Fruit fly (Drosophila melanogaster) whole organism, prepupa: Measurements from ENCODE around the gene CG9701.

Experiments used
- Blimp-1 ChIP-seq: fragments of 200-800 bp; sonication (Bioruptor generic); optimal IDR thresholded peaks from 3 replicates; lab custom pipeline; 2017; ENCODE audit warnings: missing biosample characterization, missing genetic modification characterization, mild to moderate bottlenecking, moderate library complexity, missing genetic modification reagents
- CG10669 ChIP-seq: fragments of 200-800 bp; sonication (Bioruptor generic); optimal IDR thresholded peaks from 3 replicates; lab custom pipeline; 2018; ENCODE audit warnings: missing biosample characterization, mild to moderate bottlenecking, missing genetic modification characterization, moderate library complexity
- CG11294 ChIP-seq: fragments of 200-800 bp; sonication (Bioruptor generic); IDR thresholded peaks from 2 replicates; pipeline ENCODE4 v1.3.6; 2022; ENCODE audit warnings: missing biosample characterization, missing genetic modification characterization
- CG11762 ChIP-seq: fragments of 200-800 bp; sonication (Bioruptor generic); optimal IDR thresholded peaks from 3 replicates; lab custom pipeline; 2016; ENCODE audit warnings: missing biosample characterization, missing genetic modification characterization; ENCODE audit not compliant: insufficient read depth
- CG11902 ChIP-seq: fragments of 200-800 bp; sonication (Bioruptor generic); optimal IDR thresholded peaks from 3 replicates; lab custom pipeline; 2016; ENCODE audit warnings: missing biosample characterization, missing genetic modification characterization
- CG15336 ChIP-seq: fragments of 200-800 bp; sonication (Bioruptor generic); IDR thresholded peaks from 2 replicates; pipeline ENCODE4 v1.3.6; 2022; ENCODE audit warnings: missing biosample characterization, missing genetic modification characterization
- CG1621 ChIP-seq: fragments of 200-800 bp; sonication (Bioruptor generic); optimal IDR thresholded peaks from 3 replicates; lab custom pipeline; 2018; ENCODE audit warnings: missing biosample characterization, mild to moderate bottlenecking, missing genetic modification characterization
- CG16779 ChIP-seq: fragments of 200-800 bp; sonication (Bioruptor generic); optimal IDR thresholded peaks from 3 replicates; lab custom pipeline; 2017; ENCODE audit warnings: missing biosample characterization, mild to moderate bottlenecking, missing genetic modification characterization
- CG31627 ChIP-seq: fragments of 200-800 bp; sonication (Bioruptor generic); optimal IDR thresholded peaks from 3 replicates; lab custom pipeline; 2016; ENCODE audit warnings: missing biosample characterization, missing genetic modification characterization
- CG32006 ChIP-seq: fragments of 200-800 bp; sonication (Bioruptor generic); optimal IDR thresholded peaks from 3 replicates; lab custom pipeline; 2017; ENCODE audit warnings: missing biosample characterization, mild to moderate bottlenecking, missing genetic modification characterization
- CG34406 ChIP-seq: fragments of 200-800 bp; sonication (Bioruptor generic); optimal IDR thresholded peaks from 3 replicates; lab custom pipeline; 2016; ENCODE audit warnings: missing biosample characterization, missing genetic modification characterization
- CG3919 ChIP-seq: fragments of 200-800 bp; sonication (Bioruptor generic); optimal IDR thresholded peaks from 3 replicates; lab custom pipeline; 2016; ENCODE audit warnings: missing biosample characterization, missing genetic modification characterization
- CG4318 ChIP-seq: fragments of 200-800 bp; sonication (Bioruptor generic); optimal IDR thresholded peaks from 3 replicates; lab custom pipeline; 2017; ENCODE audit warnings: missing biosample characterization, mild to moderate bottlenecking, missing genetic modification characterization
- CG6163 ChIP-seq: fragments of 200-800 bp; sonication (Bioruptor generic); IDR thresholded peaks from 3 replicates; pipeline ENCODE4 v1.3.6; 2022; ENCODE audit warnings: missing biosample characterization, missing genetic modification characterization
- CG6276 ChIP-seq: fragments of 200-800 bp; sonication (Bioruptor generic); optimal IDR thresholded peaks from 2 replicates; lab custom pipeline; 2017; ENCODE audit warnings: missing biosample characterization, mild to moderate bottlenecking, missing genetic modification characterization
- CG6792 ChIP-seq: fragments of 200-800 bp; sonication (Bioruptor generic); optimal IDR thresholded peaks from 3 replicates; lab custom pipeline; 2016; ENCODE audit warnings: missing biosample characterization, missing genetic modification characterization
- CG6808 ChIP-seq: fragments of 200-800 bp; sonication (Bioruptor generic); optimal IDR thresholded peaks from 3 replicates; lab custom pipeline; 2017; ENCODE audit warnings: missing biosample characterization, missing genetic modification characterization, mild to moderate bottlenecking, moderate library complexity, missing genetic modification reagents
- CG6854 ChIP-seq: fragments of 200-800 bp; sonication (Bioruptor generic); optimal IDR thresholded peaks from 2 replicates; lab custom pipeline; 2017; ENCODE audit warnings: missing biosample characterization, mild to moderate bottlenecking, missing genetic modification characterization
- CG7368 ChIP-seq: fragments of 200-800 bp; sonication (Bioruptor generic); optimal IDR thresholded peaks from 3 replicates; lab custom pipeline; 2016; ENCODE audit warnings: missing biosample characterization, missing genetic modification characterization
- CG8119 ChIP-seq: fragments of 200-800 bp; sonication (Bioruptor generic); IDR thresholded peaks from 3 replicates; pipeline ENCODE4 v1.3.6; 2022; ENCODE audit warnings: missing biosample characterization, missing genetic modification characterization
- CG8632 ChIP-seq: fragments of 200-800 bp; sonication (Bioruptor generic); optimal IDR thresholded peaks from 3 replicates; lab custom pipeline; 2016; ENCODE audit warnings: missing biosample characterization, missing genetic modification characterization
- CG9139 ChIP-seq: fragments of 200-800 bp; sonication (Bioruptor generic); optimal IDR thresholded peaks from 3 replicates; lab custom pipeline; 2017; ENCODE audit warnings: missing biosample characterization, mild to moderate bottlenecking, missing genetic modification characterization
- Eip75B ChIP-seq: fragments of 200-800 bp; sonication (Bioruptor generic); optimal IDR thresholded peaks from 3 replicates; lab custom pipeline; 2016; ENCODE audit warnings: missing biosample characterization, missing genetic modification characterization
- Eip78C ChIP-seq: fragments of 200-800 bp; sonication (Bioruptor generic); peaks from one replicate; lab custom pipeline; 2016; ENCODE audit warnings: missing biosample characterization, missing genetic modification characterization
- Eip93F ChIP-seq: fragments of 200-800 bp; sonication (Bioruptor generic); optimal IDR thresholded peaks from 2 replicates; lab custom pipeline; 2016; ENCODE audit warnings: missing biosample characterization, mild to moderate bottlenecking, missing genetic modification characterization
- Ets21C ChIP-seq: fragments of 200-800 bp; sonication (Bioruptor generic); optimal IDR thresholded peaks from 3 replicates; lab custom pipeline; 2016; ENCODE audit warnings: missing biosample characterization, missing genetic modification characterization
- Gug ChIP-seq: fragments of 200-800 bp; sonication (Bioruptor generic); IDR thresholded peaks from 2 replicates; pipeline ENCODE4 v1.3.6; 2022; ENCODE audit warnings: missing biosample characterization, missing genetic modification characterization
- Hr38 ChIP-seq: sonication (Bioruptor generic); optimal IDR thresholded peaks from 2 replicates; lab custom pipeline; 2016; ENCODE audit warnings: missing biosample characterization, missing genetic modification characterization
- Hr39 ChIP-seq: fragments of 200-800 bp; sonication (Bioruptor generic); optimal IDR thresholded peaks from 2 replicates; lab custom pipeline; 2016; ENCODE audit warnings: missing biosample characterization, missing genetic modification characterization
- Hr4 ChIP-seq: fragments of 200-800 bp; sonication (Bioruptor generic); optimal IDR thresholded peaks from 3 replicates; lab custom pipeline; 2016; ENCODE audit warnings: missing biosample characterization, missing genetic modification characterization
- Lpt ChIP-seq: fragments of 200-800 bp; sonication (Bioruptor generic); optimal IDR thresholded peaks from 3 replicates; lab custom pipeline; 2016; ENCODE audit warnings: missing biosample characterization, missing genetic modification characterization
- Met ChIP-seq: fragments of 200-800 bp; sonication (Bioruptor generic); optimal IDR thresholded peaks from 3 replicates; lab custom pipeline; 2016; ENCODE audit warnings: missing biosample characterization, missing genetic modification characterization
- OdsH ChIP-seq: fragments of 200-800 bp; sonication (Bioruptor generic); optimal IDR thresholded peaks from 3 replicates; lab custom pipeline; 2016; ENCODE audit warnings: missing biosample characterization, missing genetic modification characterization
- Sox102F ChIP-seq: fragments of 200-800 bp; sonication (Bioruptor generic); optimal IDR thresholded peaks from 2 replicates; lab custom pipeline; 2016; ENCODE audit warnings: missing biosample characterization, mild to moderate bottlenecking, missing genetic modification characterization
- Sox14 ChIP-seq: fragments of 200-800 bp; sonication (Bioruptor generic); optimal IDR thresholded peaks from 3 replicates; lab custom pipeline; 2016; ENCODE audit warnings: missing biosample characterization, missing genetic modification characterization
- Sox15 ChIP-seq: fragments of 200-800 bp; sonication (Bioruptor generic); optimal IDR thresholded peaks from 3 replicates; lab custom pipeline; 2016; ENCODE audit warnings: missing biosample characterization, missing genetic modification characterization
- achi ChIP-seq: fragments of 200-800 bp; sonication (Bioruptor generic); optimal IDR thresholded peaks from 3 replicates; lab custom pipeline; 2016; ENCODE audit warnings: missing biosample characterization, missing genetic modification characterization
- cyc ChIP-seq: fragments of 200-800 bp; sonication (Bioruptor generic); optimal IDR thresholded peaks from 3 replicates; lab custom pipeline; 2016; ENCODE audit warnings: missing biosample characterization, missing genetic modification characterization
- dac ChIP-seq: fragments of 200-800 bp; sonication (Bioruptor generic); optimal IDR thresholded peaks from 2 replicates; lab custom pipeline; 2017; ENCODE audit warnings: missing biosample characterization, mild to moderate bottlenecking, missing genetic modification characterization
- dsx ChIP-seq: fragments of 200-800 bp; optimal IDR thresholded peaks from 3 replicates; lab custom pipeline; 2019; ENCODE audit warnings: missing biosample characterization, mild to moderate bottlenecking, missing genetic modification characterization, moderate library complexity; ENCODE audit not compliant: poor library complexity, severe bottlenecking
- eg ChIP-seq: fragments of 200-800 bp; sonication (Bioruptor generic); IDR thresholded peaks from 3 replicates; pipeline ENCODE4 v1.3.6; 2022; ENCODE audit warnings: missing biosample characterization, missing genetic modification characterization
- fd59A ChIP-seq: fragments of 200-800 bp; sonication (Bioruptor generic); optimal IDR thresholded peaks from 2 replicates; lab custom pipeline; 2017; ENCODE audit warnings: missing biosample characterization, mild to moderate bottlenecking, missing genetic modification characterization, missing genetic modification reagents
- fd85E ChIP-seq: fragments of 200-800 bp; sonication (Bioruptor generic); optimal IDR thresholded peaks from 3 replicates; lab custom pipeline; 2016; ENCODE audit warnings: missing biosample characterization, missing genetic modification characterization
- lz ChIP-seq: fragments of 200-800 bp; sonication (Bioruptor generic); optimal IDR thresholded peaks from 3 replicates; lab custom pipeline; 2016; ENCODE audit warnings: missing biosample characterization, missing genetic modification characterization
- net ChIP-seq: fragments of 200-800 bp; sonication (Bioruptor generic); optimal IDR thresholded peaks from 3 replicates; lab custom pipeline; 2016; ENCODE audit warnings: missing biosample characterization, missing genetic modification characterization
- pdm3 ChIP-seq: fragments of 200-800 bp; sonication (Bioruptor generic); optimal IDR thresholded peaks from 3 replicates; lab custom pipeline; 2016; ENCODE audit warnings: missing biosample characterization, missing genetic modification characterization
- salr ChIP-seq, 2 experiments: fragments of 200-800 bp; sonication (Bioruptor generic); optimal IDR thresholded peaks; 3 replicates each; lab custom pipeline; 2016 to 2018; ENCODE audit warnings: missing biosample characterization in 2 of 2, missing genetic modification characterization in 2 of 2, mild to moderate bottlenecking in 1 of 2
- ss ChIP-seq, 2 experiments: fragments of 200-800 bp; sonication (Bioruptor generic); optimal IDR thresholded peaks; 2 replicates in 1 of 2; 3 replicates in 1 of 2; lab custom pipeline; 2017 to 2018; ENCODE audit warnings: mild to moderate bottlenecking in 2 of 2, missing biosample characterization in 2 of 2, missing genetic modification characterization in 2 of 2, moderate library complexity in 1 of 2

The CG9701 gene

DNA sequence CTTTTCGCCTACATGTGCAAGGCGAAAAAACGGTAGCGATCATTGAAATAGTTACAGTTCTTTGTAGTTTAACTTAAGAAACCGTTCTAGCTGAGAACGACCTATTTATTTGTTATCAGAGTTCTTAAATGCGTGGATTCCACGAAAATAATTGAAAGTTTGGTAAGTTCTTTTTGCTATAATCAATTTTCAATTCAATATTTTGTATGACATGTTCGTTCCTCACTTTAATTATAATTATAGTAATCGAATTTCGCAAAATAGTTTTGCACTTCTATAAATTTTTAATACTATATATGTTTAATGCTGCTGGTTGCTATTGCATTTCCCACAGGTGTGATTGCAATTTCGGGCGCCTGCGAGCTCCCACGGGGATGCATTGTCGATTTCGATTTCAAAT lies 15.0 kb downstream of the CG9701 start (continued):
- TF ChIP-seq CG11762 (GFP tag; lab: Kevin White, UChicago) (peak; percentile 46), CG9139 (no peak), Eip78C (GFP tag; lab: Kevin White, UChicago) (peak; percentile 81), CG4318 (GFP tag; lab: Kevin White, UChicago) (peak; percentile 61), Hr39 (GFP tag; lab: Kevin White, UChicago) (peak; percentile 23), CG31627 (peak; percentile 31), fd85E (GFP tag; lab: Kevin White, UChicago) (no peak), CG6163 (GFP tag; lab: Robert Waterston, UW) (0 out of 3 replicates have a peak, but pooled peaks have one; percentile 12), OdsH (GFP tag; lab: Kevin White, UChicago) (peak; percentile 63), Blimp-1 (no peak), CG1621 (tag; lab: Kevin White, UChicago) (no peak), ss (GFP tag; optimal IDR thresholded peaks at IDR 0.05; lab: Kevin White, UChicago) (peak; percentile 33 to 35), Gug (GFP tag; lab: Robert Waterston, UW) (no peak), Ets21C (GFP tag; lab: Kevin White, UChicago) (no peak), achi (GFP tag; lab: Kevin White, UChicago) (peak; percentile 35), dsx (GFP tag; lab: Kevin White, UChicago) (peak; percentile 55), Sox14 (GFP tag; lab: Kevin White, UChicago) (peak; percentile 53), CG6792 (GFP tag; lab: Kevin White, UChicago) (peak; percentile 38), CG6854 (GFP tag; lab: Kevin White, UChicago) (no peak), cyc (GFP tag; lab: Kevin White, UChicago) (peak; percentile 28), lz (peak; percentile 40), CG6276 (GFP tag; lab: Kevin White, UChicago) (peak; percentile 69), Hr38 (GFP tag; lab: Kevin White, UChicago) (no peak), CG8632 (peak; percentile 30), CG10669 (GFP tag; lab: Kevin White, UChicago) (peak; percentile 32), CG6808 (GFP tag; lab: Kevin White, UChicago) (peak; percentile 38), Hr4 (peak; percentile 72), Sox102F (GFP tag; lab: Kevin White, UChicago) (peak; percentile 53), Lpt (GFP tag; lab: Kevin White, UChicago) (peak; percentile 31), pdm3 (GFP tag; lab: Kevin White, UChicago) (peak; percentile 45), CG34406 (GFP tag; lab: Kevin White, UChicago) (peak; percentile 38), dac (GFP tag; lab: Kevin White, UChicago) (no peak), CG15336 (peak; percentile 74), CG11902 (GFP tag; lab: Kevin White, UChicago) (no peak), CG7368 (GFP tag; lab: Kevin White, UChicago) (no peak), Eip75B (GFP tag; lab: Kevin White, UChicago) (peak; percentile 34), CG8119 (GFP tag; lab: Robert Waterston, UW) (peak; percentile 73; the same call in 2 of the 3 replicates), CG11294 (GFP tag; lab: Robert Waterston, UW) (no peak)

DNA sequence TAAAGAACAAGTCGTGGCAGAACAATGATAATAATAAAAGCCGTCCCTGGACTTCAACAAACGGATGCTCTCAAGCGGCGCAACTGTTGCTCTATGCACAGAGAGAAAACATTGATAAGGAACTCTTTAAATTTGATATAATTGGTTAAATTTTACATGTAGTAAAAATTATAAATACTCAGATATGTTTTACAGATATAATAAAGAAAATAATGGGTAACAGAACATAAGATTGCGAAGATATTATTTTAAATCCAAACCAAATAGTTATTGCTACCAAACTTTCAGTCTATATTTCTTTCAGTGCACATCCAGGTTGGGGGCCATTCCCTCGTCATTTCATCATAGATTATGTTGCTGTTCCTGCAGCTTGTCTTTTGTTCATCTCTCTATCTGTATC lies 16.4 kb downstream of the CG9701 start:
- TF ChIP-seq Met (no peak), CG16779 (tag; lab: Kevin White, UChicago) (peak; percentile 35), CG11902 (GFP tag; lab: Kevin White, UChicago) (no peak), dsx (GFP tag; lab: Kevin White, UChicago) (peak; percentile 61), ss (GFP tag; optimal IDR thresholded peaks at IDR 0.05; lab: Kevin White, UChicago) (peak; percentile 32 to 59), Sox15 (GFP tag; lab: Kevin White, UChicago) (no peak), CG32006 (GFP tag; lab: Kevin White, UChicago) (peak; percentile 69), Hr39 (GFP tag; lab: Kevin White, UChicago) (no peak), CG6854 (GFP tag; lab: Kevin White, UChicago) (no peak), CG9139 (peak; percentile 27), salr (GFP tag; optimal IDR thresholded peaks at IDR 0.05; lab: Kevin White, UChicago) (peak in 1 of 2 experiments; percentile 65), CG6808 (GFP tag; lab: Kevin White, UChicago) (peak; percentile 64), CG8119 (GFP tag; lab: Robert Waterston, UW) (peak; percentile 55; the same call in 2 of the 3 replicates), fd59A (GFP tag; lab: Kevin White, UChicago) (peak; percentile 47), lz (no peak), CG6792 (GFP tag; lab: Kevin White, UChicago) (no peak), CG1621 (tag; lab: Kevin White, UChicago) (no peak), eg (GFP tag; lab: Robert Waterston, UW) (peak; percentile 62; the same call in 1 of the 3 replicates), cyc (GFP tag; lab: Kevin White, UChicago) (no peak), CG3919 (GFP tag; lab: Kevin White, UChicago) (peak; percentile 66), Eip93F (no peak), CG34406 (GFP tag; lab: Kevin White, UChicago) (no peak), net (peak; percentile 51), CG31627 (no peak), pdm3 (GFP tag; lab: Kevin White, UChicago) (no peak)
